Worm (Caenorhabditis elegans): ENCODE results near the gene fbxb-49.

Gene fbxb-49

DNA sequence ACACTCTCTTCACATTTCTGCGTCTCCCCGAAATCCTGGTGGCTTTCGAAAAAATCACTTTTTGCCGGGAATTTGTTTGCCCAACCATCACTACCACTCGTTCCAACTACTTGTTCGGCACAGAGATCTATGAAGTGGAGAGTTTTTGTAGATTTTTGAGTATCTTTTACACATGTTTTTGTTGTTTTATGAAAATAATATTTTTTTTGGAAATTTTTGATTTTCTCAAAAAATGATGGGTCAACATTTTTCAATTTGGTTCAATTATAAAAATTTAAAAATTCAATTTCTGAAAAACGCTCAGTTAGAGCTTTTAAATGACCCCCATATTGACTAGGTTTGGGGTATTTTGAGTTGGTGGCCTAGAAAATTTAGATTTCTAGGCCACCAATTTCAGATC, 42.8 kb upstream of the fbxb-49 start, which contains the start of gene Y51H7BR.7:
TSS of gene Y51H7BR.7 (minus strand) at position 101 of the 400 bp plus-strand sequence.
- no peak for TF ChIP-seq lin-13 (GFP tag; optimal IDR thresholded peaks at IDR 0.05)
- no peak for TF ChIP-seq fos-1 (tag; optimal IDR thresholded peaks at IDR 0.05)
- no peak for TF ChIP-seq Y55F3AM.14 (GFP tag; optimal IDR thresholded peaks at IDR 0.05)
- TF ChIP-seq nhr-23 (tag; optimal IDR thresholded peaks at IDR 0.05), result no peak
- TF ChIP-seq nhr-25 (tag; optimal IDR thresholded peaks at IDR 0.05), result no peak
- no peak for TF ChIP-seq elt-1 (tag; optimal IDR thresholded peaks at IDR 0.05)
- no peak for TF ChIP-seq ama-1 (optimal IDR thresholded peaks at IDR 0.05)
- TF ChIP-seq unc-55 (GFP tag; optimal IDR thresholded peaks at IDR 0.05), result no peak
- no peak for TF ChIP-seq mab-5 (tag; optimal IDR thresholded peaks at IDR 0.05)
- no peak for TF ChIP-seq unc-39 (tag; optimal IDR thresholded peaks at IDR 0.05)
- TF ChIP-seq nhr-237 (tag; optimal IDR thresholded peaks at IDR 0.05), result no peak
- TF ChIP-seq lin-11 (tag; optimal IDR thresholded peaks at IDR 0.05), result no peak
- no peak for TF ChIP-seq elt-3 (tag; optimal IDR thresholded peaks at IDR 0.05)
- no peak for TF ChIP-seq sem-4 (tag; optimal IDR thresholded peaks at IDR 0.05)
- TF ChIP-seq nhr-10 (tag; optimal IDR thresholded peaks at IDR 0.05), result no peak
- TF ChIP-seq skn-1 (tag; optimal IDR thresholded peaks at IDR 0.05), result no peak

DNA sequence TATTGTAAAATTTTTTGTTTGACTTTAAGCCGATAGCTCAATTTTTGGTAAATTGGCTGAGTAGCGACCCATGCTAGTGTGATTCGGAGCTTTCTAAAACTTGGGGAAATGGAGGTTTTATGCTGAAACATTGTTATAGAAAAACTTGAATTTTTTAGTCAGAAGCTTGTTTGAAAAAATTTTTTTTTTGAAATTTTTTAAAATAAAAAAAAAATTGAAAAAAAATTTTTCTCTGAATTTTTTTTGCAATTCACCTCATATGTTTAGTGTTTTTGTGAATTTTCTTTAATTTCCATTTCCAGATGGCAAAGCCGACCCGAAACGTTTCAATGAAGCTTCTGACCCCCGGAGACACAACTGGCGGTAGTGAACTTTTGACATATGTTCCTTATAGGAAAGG, 39.3 kb upstream of the fbxb-49 start, which contains the start of gene Y51H7BR.4:
TSS of gene Y51H7BR.4 (plus strand) at position 301 of the 400 bp plus-strand sequence.
- TF ChIP-seq unc-55 (GFP tag; optimal IDR thresholded peaks at IDR 0.05) (no peak), gmeb-1 (tag; optimal IDR thresholded peaks at IDR 0.05) (no peak), elt-1 (tag; optimal IDR thresholded peaks at IDR 0.05) (no peak)

DNA sequence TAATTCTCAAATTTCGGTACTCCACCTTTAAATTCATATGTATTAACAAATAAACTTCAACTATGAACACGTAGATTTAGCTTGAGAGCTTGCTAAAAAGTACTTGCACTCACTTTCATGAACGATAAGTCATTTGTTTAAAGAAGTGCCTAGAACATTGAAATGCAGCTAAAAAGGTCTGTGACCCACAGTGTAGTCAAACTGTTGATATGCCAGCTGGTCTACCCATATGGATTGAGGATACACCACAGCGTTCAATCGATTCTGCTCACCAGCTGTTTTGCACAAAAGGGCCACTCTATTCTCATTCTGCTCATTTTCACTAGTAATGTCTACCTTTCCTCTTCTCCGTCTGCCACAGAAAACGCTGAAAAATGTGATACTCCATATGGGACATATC, 32.4 kb upstream of the fbxb-49 start, which contains the start of gene fbxb-43:
TSS of gene fbxb-43 (plus strand) at position 301 of the 400 bp plus-strand sequence.
- TF ChIP-seq elt-3 (tag; optimal IDR thresholded peaks at IDR 0.05) (no peak), zag-1 (tag; optimal IDR thresholded peaks at IDR 0.05) (no peak), unc-39 (tag; optimal IDR thresholded peaks at IDR 0.05) (no peak), ceh-16 (tag; optimal IDR thresholded peaks at IDR 0.05) (no peak), mdl-1 (tag; optimal IDR thresholded peaks at IDR 0.05) (no peak), peb-1 (tag; optimal IDR thresholded peaks at IDR 0.05) (no peak), nhr-23 (tag; optimal IDR thresholded peaks at IDR 0.05) (no peak), nhr-21 (tag; optimal IDR thresholded peaks at IDR 0.05) (no peak), nhr-129 (tag; optimal IDR thresholded peaks at IDR 0.05) (no peak), alr-1 (tag; optimal IDR thresholded peaks at IDR 0.05) (no peak), ama-1 (optimal IDR thresholded peaks at IDR 0.05) (no peak), C34F6.9 (tag; optimal IDR thresholded peaks at IDR 0.05) (no peak), mbf-1 (tag; optimal IDR thresholded peaks at IDR 0.05) (no peak), fos-1 (tag; optimal IDR thresholded peaks at IDR 0.05) (no peak), nhr-11 (tag; optimal IDR thresholded peaks at IDR 0.05) (no peak)

DNA sequence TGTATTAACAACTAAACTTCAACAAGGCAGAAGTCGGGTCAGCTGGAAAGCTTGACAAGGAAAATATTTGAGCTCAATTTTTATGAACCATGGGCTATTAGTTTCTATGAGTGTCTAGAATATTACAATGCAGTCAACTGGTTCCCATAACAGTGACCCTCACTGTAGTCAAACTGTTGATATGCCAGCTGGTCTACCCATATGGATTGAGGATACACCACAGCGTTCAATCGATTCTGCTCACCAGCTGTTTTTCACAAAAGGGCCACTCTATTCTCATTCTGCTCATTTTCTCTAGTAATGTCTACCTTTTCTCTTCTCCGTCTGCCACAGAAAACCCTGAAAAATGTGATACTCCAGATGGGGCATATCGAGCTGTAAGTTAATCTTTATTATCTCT, 31.0 kb upstream of the fbxb-49 start, which contains the start of gene fbxb-42:
TSS of gene fbxb-42 (plus strand) at position 301 of the 400 bp plus-strand sequence.
- no peak for TF ChIP-seq fos-1 (tag; optimal IDR thresholded peaks at IDR 0.05)
- no peak for TF ChIP-seq dmd-4 (tag; optimal IDR thresholded peaks at IDR 0.05)
- TF ChIP-seq nhr-77 (tag; optimal IDR thresholded peaks at IDR 0.05), result no peak
- TF ChIP-seq lsy-2 (tag; optimal IDR thresholded peaks at IDR 0.05), result no peak
- TF ChIP-seq ama-1 (optimal IDR thresholded peaks at IDR 0.05), result no peak
- TF ChIP-seq nhr-6 (tag; optimal IDR thresholded peaks at IDR 0.05), result no peak
- TF ChIP-seq sem-4 (tag; optimal IDR thresholded peaks at IDR 0.05), result no peak

DNA sequence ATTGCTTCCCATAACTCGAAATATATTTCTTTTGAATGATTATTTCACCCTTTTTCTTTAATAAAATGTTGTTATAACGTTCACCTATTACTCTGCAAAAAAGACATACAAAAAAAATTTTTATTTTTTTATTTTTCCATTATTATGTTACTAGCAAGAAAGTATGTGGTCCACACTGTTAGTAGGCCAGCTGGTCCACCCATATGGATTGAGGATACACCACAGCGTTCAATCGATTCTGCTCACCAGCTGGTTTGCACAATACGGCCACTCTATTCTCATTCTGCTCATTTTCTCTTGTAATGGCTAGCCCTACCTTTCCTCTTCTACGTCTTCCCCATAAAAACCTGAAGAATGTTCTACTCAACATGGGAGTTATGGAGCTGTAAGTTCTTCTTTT, 29.7 kb upstream of the fbxb-49 start, which contains the start of gene fbxb-44:
TSS of gene fbxb-44 (plus strand) at position 301 of the 400 bp plus-strand sequence.
- TF ChIP-seq sma-9 (GFP tag; optimal IDR thresholded peaks at IDR 0.05), result no peak
- TF ChIP-seq sma-9 (tag; optimal IDR thresholded peaks at IDR 0.05), result no peak
- no peak for TF ChIP-seq peb-1 (tag; optimal IDR thresholded peaks at IDR 0.05)
- TF ChIP-seq nhr-129 (tag; optimal IDR thresholded peaks at IDR 0.05), result no peak
- no peak for TF ChIP-seq lsy-2 (tag; optimal IDR thresholded peaks at IDR 0.05)
- no peak for TF ChIP-seq nhr-25 (tag; optimal IDR thresholded peaks at IDR 0.05)
- no peak for TF ChIP-seq gmeb-1 (tag; optimal IDR thresholded peaks at IDR 0.05)
- no peak for TF ChIP-seq zag-1 (tag; optimal IDR thresholded peaks at IDR 0.05)
- no peak for TF ChIP-seq ama-1 (optimal IDR thresholded peaks at IDR 0.05)
- TF ChIP-seq unc-39 (tag; optimal IDR thresholded peaks at IDR 0.05), result no peak
- TF ChIP-seq R02D3.7 (tag; optimal IDR thresholded peaks at IDR 0.05), result no peak
- TF ChIP-seq unc-62 (GFP tag; optimal IDR thresholded peaks at IDR 0.05), result no peak

All from whole organism, L2 larva.